Worm (Caenorhabditis elegans): ENCODE results near the gene aakg-4.

- TF ChIP-seq nfya-1 (tag; optimal IDR thresholded peaks at IDR 0.05; ENCODE audit: insufficient read depth) (no peak), snpc-4 (tag; optimal IDR thresholded peaks at IDR 0.05) (no peak), lsy-12 (tag; optimal IDR thresholded peaks at IDR 0.05) (no peak), ama-1 (optimal IDR thresholded peaks at IDR 0.05) (no peak), lin-39 (tag; optimal IDR thresholded peaks at IDR 0.05) (no peak)
Measured at ce11 chrX:2338210-2338609, 19.1 kb upstream of the aakg-4 start, which contains the start of gene nlp-45.
